Worm (Caenorhabditis elegans): ENCODE measurements around the gene prx-10.

The prx-10 gene

ce11 chrIII:5264813-5265212 is 28.6 kb downstream of the prx-10 start, which contains the start of gene gro-1:
Gene gro-1 (plus strand): TSS chrIII:5265113.
- TF ChIP-seq flt-1 (GFP tag; IDR thresholded peaks at IDR 0.05) (no peak), sea-1 (GFP tag; conservative IDR thresholded peaks at IDR 0.05) (no peak), tbx-37 (GFP tag; conservative IDR thresholded peaks at IDR 0.05) (no peak), tra-4 (tag; optimal IDR thresholded peaks at IDR 0.05) (no peak), ama-1 (optimal IDR thresholded peaks at IDR 0.05) (no peak), ceh-13 (GFP tag; optimal IDR thresholded peaks at IDR 0.05) (no peak)

ce11 chrIII:5267217-5267906 is 31.2 kb downstream of the prx-10 start, which contains the start of gene ZC395.5:
Gene ZC395.5 (plus strand): TSS chrIII:5267848.
- TF ChIP-seq tbx-37 (GFP tag; conservative IDR thresholded peaks at IDR 0.05): no peak
- no peak for TF ChIP-seq flt-1 (GFP tag; IDR thresholded peaks at IDR 0.05)
- TF ChIP-seq tbx-11 (GFP tag; IDR thresholded peaks at IDR 0.05): no peak
- no peak for TF ChIP-seq hmbx-1 (tag; optimal IDR thresholded peaks at IDR 0.05)
- TF ChIP-seq aly-1 (tag; optimal IDR thresholded peaks at IDR 0.05): no peak
- no peak for TF ChIP-seq B0310.2 (tag; optimal IDR thresholded peaks at IDR 0.05)
- TF ChIP-seq ama-1 (optimal IDR thresholded peaks at IDR 0.05): no peak
- TF ChIP-seq ceh-36 (tag; optimal IDR thresholded peaks at IDR 0.05): no peak
- no peak for TF ChIP-seq hmg-4 (GFP tag; optimal IDR thresholded peaks at IDR 0.05)
- TF ChIP-seq F13C5.2 (tag; optimal IDR thresholded peaks at IDR 0.05): no peak
- no peak for TF ChIP-seq ets-7 (tag; optimal IDR thresholded peaks at IDR 0.05)
- no peak for TF ChIP-seq hnd-1 (tag; optimal IDR thresholded peaks at IDR 0.05)
- TF ChIP-seq sea-1 (GFP tag; conservative IDR thresholded peaks at IDR 0.05): no peak
- no peak for TF ChIP-seq pes-1 (GFP tag; IDR thresholded peaks at IDR 0.05)

ce11 chrIII:5268486-5268885 is 32.3 kb downstream of the prx-10 start:
- TF ChIP-seq ama-1 (optimal IDR thresholded peaks at IDR 0.05) (no peak), ceh-13 (GFP tag; optimal IDR thresholded peaks at IDR 0.05) (no peak), F13C5.2 (tag; optimal IDR thresholded peaks at IDR 0.05) (no peak), ceh-36 (tag; optimal IDR thresholded peaks at IDR 0.05) (no peak), hmg-4 (GFP tag; optimal IDR thresholded peaks at IDR 0.05) (no peak), aly-1 (tag; optimal IDR thresholded peaks at IDR 0.05) (no peak), tbx-37 (GFP tag; conservative IDR thresholded peaks at IDR 0.05) (no peak), flt-1 (GFP tag; IDR thresholded peaks at IDR 0.05) (no peak), pes-1 (GFP tag; IDR thresholded peaks at IDR 0.05) (no peak), ets-7 (tag; optimal IDR thresholded peaks at IDR 0.05) (no peak), hnd-1 (tag; optimal IDR thresholded peaks at IDR 0.05) (no peak), B0310.2 (tag; optimal IDR thresholded peaks at IDR 0.05) (no peak), scrt-1 (GFP tag; IDR thresholded peaks at IDR 0.05) (no peak), tbx-11 (GFP tag; IDR thresholded peaks at IDR 0.05) (no peak)

ce11 chrIII:5269814-5270213 is 33.6 kb downstream of the prx-10 start, which contains the start of gene ZC395.4:
Gene ZC395.4 (plus strand): TSS chrIII:5270114.
- TF ChIP-seq hmg-4 (GFP tag; optimal IDR thresholded peaks at IDR 0.05) (no peak), ama-1 (optimal IDR thresholded peaks at IDR 0.05) (no peak), tbx-11 (GFP tag; IDR thresholded peaks at IDR 0.05) (no peak), ceh-36 (tag; optimal IDR thresholded peaks at IDR 0.05) (no peak), ets-7 (tag; optimal IDR thresholded peaks at IDR 0.05) (no peak)

ce11 chrIII:5273396-5273857 is 37.2 kb downstream of the prx-10 start, which contains the start of gene ztf-8:
Gene ztf-8 (minus strand): TSS chrIII:5273471.
- no peak for TF ChIP-seq tra-4 (tag; optimal IDR thresholded peaks at IDR 0.05)

ce11 chrIII:5274250-5274649 is 38.0 kb downstream of the prx-10 start:
- no peak for TF ChIP-seq hmg-4 (GFP tag; optimal IDR thresholded peaks at IDR 0.05)
- no peak for TF ChIP-seq ceh-36 (tag; optimal IDR thresholded peaks at IDR 0.05)
- no peak for TF ChIP-seq F13C5.2 (tag; optimal IDR thresholded peaks at IDR 0.05)
- TF ChIP-seq hnd-1 (tag; optimal IDR thresholded peaks at IDR 0.05): no peak
- no peak for TF ChIP-seq hmbx-1 (tag; optimal IDR thresholded peaks at IDR 0.05)
- TF ChIP-seq tbx-11 (GFP tag; IDR thresholded peaks at IDR 0.05): no peak
- no peak for TF ChIP-seq tra-4 (tag; optimal IDR thresholded peaks at IDR 0.05)
- TF ChIP-seq ceh-13 (GFP tag; optimal IDR thresholded peaks at IDR 0.05): no peak

ce11 chrIII:5274715-5275355 is 38.6 kb downstream of the prx-10 start, which contains the start of the genes daf-41 and toc-1:
Gene daf-41 (minus strand): TSS chrIII:5274765.
Gene toc-1 (plus strand): TSS chrIII:5275251.
- TF ChIP-seq tra-4 (tag; optimal IDR thresholded peaks at IDR 0.05) (no peak), hnd-1 (tag; optimal IDR thresholded peaks at IDR 0.05) (no peak), sea-1 (GFP tag; conservative IDR thresholded peaks at IDR 0.05) (no peak), flt-1 (GFP tag; IDR thresholded peaks at IDR 0.05) (no peak), F13C5.2 (tag; optimal IDR thresholded peaks at IDR 0.05) (peak; percentile 13), ama-1 (optimal IDR thresholded peaks at IDR 0.05) (no peak)

ce11 chrIII:5277740-5278139 is 41.5 kb downstream of the prx-10 start, which contains the start of gene clk-1:
Gene clk-1 (plus strand): TSS chrIII:5277894.
- TF ChIP-seq F13C5.2 (tag; optimal IDR thresholded peaks at IDR 0.05): no peak
- no peak for TF ChIP-seq tbx-11 (GFP tag; IDR thresholded peaks at IDR 0.05)
- no peak for TF ChIP-seq ama-1 (optimal IDR thresholded peaks at IDR 0.05)
- no peak for TF ChIP-seq sea-1 (GFP tag; conservative IDR thresholded peaks at IDR 0.05)
- TF ChIP-seq hnd-1 (tag; optimal IDR thresholded peaks at IDR 0.05): no peak
- TF ChIP-seq pes-1 (GFP tag; IDR thresholded peaks at IDR 0.05): no peak
- TF ChIP-seq aly-1 (tag; optimal IDR thresholded peaks at IDR 0.05): no peak
- TF ChIP-seq ceh-13 (GFP tag; optimal IDR thresholded peaks at IDR 0.05): no peak
- TF ChIP-seq hmbx-1 (tag; optimal IDR thresholded peaks at IDR 0.05): no peak
- no peak for TF ChIP-seq tra-4 (tag; optimal IDR thresholded peaks at IDR 0.05)
- no peak for TF ChIP-seq B0310.2 (tag; optimal IDR thresholded peaks at IDR 0.05)
- no peak for TF ChIP-seq ceh-36 (tag; optimal IDR thresholded peaks at IDR 0.05)
- no peak for TF ChIP-seq hmg-4 (GFP tag; optimal IDR thresholded peaks at IDR 0.05)
- no peak for TF ChIP-seq flt-1 (GFP tag; IDR thresholded peaks at IDR 0.05)
- TF ChIP-seq scrt-1 (GFP tag; IDR thresholded peaks at IDR 0.05): no peak
- no peak for TF ChIP-seq ets-7 (tag; optimal IDR thresholded peaks at IDR 0.05)
- no peak for TF ChIP-seq tbx-37 (GFP tag; conservative IDR thresholded peaks at IDR 0.05)
